Worm (Caenorhabditis elegans) whole organism, young adult: ENCODE data around the gene T15B7.8.

Experiments used
- akir-1 ChIP-seq: fragments of 200-800 bp; sonication (Bioruptor generic); optimal IDR thresholded peaks from 2 replicates; lab custom pipeline; 2018; ENCODE audit warnings: mild to moderate bottlenecking, missing genetic modification characterization, moderate library complexity, missing compliant biosample characterization
- ama-1 ChIP-seq, 3 experiments: fragments of 150-350 bp in 1 of 3; sonication (generic microtip) in 2 of 3; optimal IDR thresholded peaks; 2 replicates each; lab custom pipeline; 2014 to 2018; ENCODE audit warnings: missing biosample characterization in 2 of 3, missing genetic modification characterization in 2 of 3, missing genetic modification reagents in 2 of 3
- fkh-3 ChIP-seq: sonication (generic microtip); optimal IDR thresholded peaks from 2 replicates; lab custom pipeline; 2016; ENCODE audit warnings: mild to moderate bottlenecking, missing genetic modification characterization, missing compliant biosample characterization
- pha-4 ChIP-seq: fragments of 150-350 bp; sonication (generic microtip); optimal IDR thresholded peaks from 2 replicates; lab custom pipeline; 2014; ENCODE audit warnings: missing biosample characterization, missing genetic modification reagents, missing genetic modification characterization
- unc-62 ChIP-seq: fragments of 150-350 bp; optimal IDR thresholded peaks from 2 replicates; lab custom pipeline; 2014; ENCODE audit warnings: missing biosample characterization, missing genetic modification reagents, missing genetic modification characterization
- ztf-6 ChIP-seq: fragments of 200-800 bp; sonication (Bioruptor generic); IDR thresholded peaks from 2 replicates; pipeline ENCODE4 v1.3.6; 2022; ENCODE audit warnings: missing genetic modification reagents, missing genetic modification characterization, missing compliant biosample characterization

- TF ChIP-seq ama-1 (optimal IDR thresholded peaks at IDR 0.05; lab: Kevin White, UChicago) (no peak), ama-1 (GFP tag; optimal IDR thresholded peaks at IDR 0.05; lab: Kevin White, UChicago) (no peak), pha-4 (tag; lab: Kevin White, UChicago) (no peak), fkh-3 (tag; lab: Kevin White, UChicago) (no peak), ztf-6 (GFP tag; lab: Robert Waterston, UW) (no peak), unc-62 (GFP tag; lab: Kevin White, UChicago) (no peak), akir-1 (GFP tag; lab: Kevin White, UChicago) (no peak)
Measured at ce11 chrV:6803992-6804391, 17.6 kb upstream of the T15B7.8 start, which contains the start of gene dmsr-11.
